Fruit fly (Drosophila melanogaster): Measurements from ENCODE around the gene CG3117.

dm6 chr2L:2808038-2808699 lies 38.8 kb downstream of the CG3117 start:
- no peak for TF ChIP-seq psq (optimal IDR thresholded peaks at IDR 0.05)
- TF ChIP-seq insv (optimal IDR thresholded peaks at IDR 0.05), result no peak
- no peak for TF ChIP-seq Sin3A (optimal IDR thresholded peaks at IDR 0.05)
